Worm (Caenorhabditis elegans) whole organism, L1 larva: ENCODE results near the gene F08A7.1.

Experiments
- alr-1 ChIP-seq: fragments of 200-800 bp; sonication (Bioruptor generic); optimal IDR thresholded peaks from 2 replicates; lab custom pipeline; 2018; ENCODE audit warnings: borderline replicate concordance, mild to moderate bottlenecking, missing genetic modification characterization, missing compliant biosample characterization
- efl-1 ChIP-seq, 4 experiments: fragments of 150-350 bp; optimal IDR thresholded peaks in 3 of 4; peaks in 1 of 4; 1 replicate in 1 of 4; 2 replicates in 3 of 4; lab custom pipeline; 2014; ENCODE audit warnings: missing biosample characterization in 2 of 4, missing genetic modification characterization in 2 of 4, missing genetic modification reagents in 2 of 4
- irx-1 ChIP-seq: sonication (generic microtip); optimal IDR thresholded peaks from 2 replicates; lab custom pipeline; 2016; ENCODE audit warnings: missing genetic modification characterization, missing compliant biosample characterization
- lin-35 ChIP-seq, 2 experiments: fragments of 150-350 bp; optimal IDR thresholded peaks; 2 replicates each; lab custom pipeline; 2014; ENCODE audit warnings: missing biosample characterization in 2 of 2, missing genetic modification characterization in 2 of 2, missing genetic modification reagents in 2 of 2
- tbx-2 ChIP-seq: sonication (generic microtip); optimal IDR thresholded peaks from 2 replicates; lab custom pipeline; 2016; ENCODE audit warnings: missing genetic modification characterization, missing compliant biosample characterization
- unc-62 ChIP-seq: fragments of 150-350 bp; optimal IDR thresholded peaks from 2 replicates; lab custom pipeline; 2014; ENCODE audit warnings: missing biosample characterization, missing genetic modification reagents, missing genetic modification characterization

The F08A7.1 gene

DNA sequence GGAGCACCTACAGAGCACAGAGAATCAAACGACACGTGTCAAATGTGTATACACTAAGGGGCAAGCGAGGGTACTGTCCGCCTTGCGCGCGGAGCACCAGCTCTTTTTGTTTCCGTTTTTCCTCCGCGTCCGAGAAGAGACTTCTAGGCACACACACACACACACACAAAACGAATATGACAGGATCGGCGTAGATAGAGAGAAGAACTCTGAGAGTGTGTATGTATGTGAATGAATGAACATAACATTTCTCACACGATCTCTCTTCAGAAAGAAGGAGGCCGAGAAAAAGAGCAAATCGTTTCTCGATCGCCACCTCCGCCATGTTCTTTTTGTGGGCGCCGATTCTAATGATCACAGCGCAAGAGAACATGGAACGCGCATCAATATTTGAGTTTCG lies 50.3 kb downstream of the F08A7.1 start, which contains the start of gene nas-6:
TSS of gene nas-6 (minus strand) at position 101 of the 400 bp plus-strand sequence.
- TF ChIP-seq tbx-2 (tag; lab: Kevin White, UChicago) (no peak), unc-62 (no peak), lin-35 (GFP tag; optimal IDR thresholded peaks at IDR 0.05; lab: Kevin White, UChicago) (no peak), efl-1 (optimal IDR thresholded peaks at IDR 0.05; lab: Kevin White, UChicago) (no peak), efl-1 (GFP tag; optimal IDR thresholded peaks at IDR 0.05 in 1 of 2; lab: Kevin White, UChicago) (peak in 1 of 2 experiments; percentile 22), alr-1 (tag; lab: Kevin White, UChicago) (no peak), irx-1 (tag; lab: Kevin White, UChicago) (no peak)
